Worm (Caenorhabditis elegans): ENCODE results near the gene C55A6.3.
A peak's percentile ranks its signal among the peaks of the same experiment; 100 is the strongest.

C55A6.3 gene

ce11 chrV:11532535-11532853 lies 19.2 kb upstream of the C55A6.3 start (continued):
- peak; percentile 52 for TF ChIP-seq ama-1 (optimal IDR thresholded peaks at IDR 0.05)
- no peak for TF ChIP-seq ama-1 (GFP tag; optimal IDR thresholded peaks at IDR 0.05)
- TF ChIP-seq Y53G8AR.9 (GFP tag; conservative IDR thresholded peaks at IDR 0.05), result 0 out of 2 replicates have a peak, but pooled peaks have one; percentile 2
- TF ChIP-seq nhr-80 (tag; optimal IDR thresholded peaks at IDR 0.05), result peak; percentile 49
- TF ChIP-seq cebp-1 (GFP tag; IDR thresholded peaks at IDR 0.05), result no peak
- peak; percentile 22 for TF ChIP-seq cebp-1 (tag; optimal IDR thresholded peaks at IDR 0.05)
- no peak for TF ChIP-seq T07F8.4 (tag; optimal IDR thresholded peaks at IDR 0.05)
- peak; percentile 23 for TF ChIP-seq attf-5 (GFP tag; optimal IDR thresholded peaks at IDR 0.05)

ce11 chrV:11531831-11532534 lies 18.7 kb upstream of the C55A6.3 start:
- TF ChIP-seq ets-4 (GFP tag; optimal IDR thresholded peaks at IDR 0.05) (peak; percentile 28), F22D6.2 (tag; optimal IDR thresholded peaks at IDR 0.05) (peak; percentile 85), tlf-1 (GFP tag; optimal IDR thresholded peaks at IDR 0.05) (peak; percentile 42), somi-1 (GFP tag; optimal IDR thresholded peaks at IDR 0.05) (peak; percentile 88), F23B12.7 (tag; optimal IDR thresholded peaks at IDR 0.05; ENCODE audit: insufficient read depth) (peak; percentile 7), atf-7 (tag; optimal IDR thresholded peaks at IDR 0.05) (peak; percentile 81), pbrm-1 (GFP tag; IDR thresholded peaks at IDR 0.05) (0 out of 2 replicates have a peak, but pooled peaks have one; percentile 50), dox-1 (GFP tag; IDR thresholded peaks at IDR 0.05) (peak; percentile 52; the same call in 1 of the 2 replicates), ztf-6 (GFP tag; IDR thresholded peaks at IDR 0.05) (peak; percentile 64; the same call in 1 of the 2 replicates), zim-3 (tag; optimal IDR thresholded peaks at IDR 0.05) (peak; percentile 16), bed-2 (GFP tag; IDR thresholded peaks at IDR 0.05) (no peak), egl-44 (GFP tag; IDR thresholded peaks at IDR 0.05) (0 out of 2 replicates have a peak, but pooled peaks have one; percentile 57), snpc-4 (GFP tag; optimal IDR thresholded peaks at IDR 0.05) (no peak), snpc-4 (tag; optimal IDR thresholded peaks at IDR 0.05) (peak in 3 of 4 experiments; percentile 10 to 58 (median 54)), lin-35 (GFP tag; optimal IDR thresholded peaks at IDR 0.05) (peak in 1 of 3 experiments; percentile 1), C06A6.2 (GFP tag; conservative IDR thresholded peaks at IDR 0.05) (0 out of 2 replicates have a peak, but pooled peaks have one; percentile 52), K12H6.12 (tag; optimal IDR thresholded peaks at IDR 0.05) (peak; percentile 76), repo-1 (tag; optimal IDR thresholded peaks at IDR 0.05) (peak; percentile 59), lin-40 (tag; optimal IDR thresholded peaks at IDR 0.05) (peak; percentile 78), mes-4 (tag; optimal IDR thresholded peaks at IDR 0.05) (no peak), snpc-1.1 (tag; optimal IDR thresholded peaks at IDR 0.05; ENCODE audit: insufficient read depth) (no peak), ZK185.1 (tag; optimal IDR thresholded peaks at IDR 0.05; ENCODE audit: poor library complexity, severe bottlenecking) (peak; percentile 40), B0261.1 (tag; optimal IDR thresholded peaks at IDR 0.05) (no peak), dpl-1 (GFP tag; optimal IDR thresholded peaks at IDR 0.05) (no peak), Y56A3A.18 (GFP tag; IDR thresholded peaks at IDR 0.05) (0 out of 2 replicates have a peak, but pooled peaks have one; percentile 39), bed-1 (GFP tag; IDR thresholded peaks at IDR 0.05) (no peak), ceh-27 (GFP tag; optimal IDR thresholded peaks at IDR 0.05) (peak; percentile 32), Y67H2A.10 (GFP tag; conservative IDR thresholded peaks at IDR 0.05) (0 out of 2 replicates have a peak, but pooled peaks have one; percentile 38), mel-28 (tag; optimal IDR thresholded peaks at IDR 0.05; ENCODE audit: borderline replicate concordance) (no peak), let-607 (tag; optimal IDR thresholded peaks at IDR 0.05) (peak in 1 of 2 experiments; percentile 64), let-526 (GFP tag; IDR thresholded peaks at IDR 0.05) (peak; percentile 26; the same call in 1 of the 2 replicates), tbp1 (GFP tag; optimal IDR thresholded peaks at IDR 0.05) (peak; percentile 22), ztf-26 (tag; optimal IDR thresholded peaks at IDR 0.05) (peak; percentile 70), B0336.3 (GFP tag; IDR thresholded peaks at IDR 0.05) (peak; percentile 78), madf-8 (GFP tag; conservative IDR thresholded peaks at IDR 0.05) (no peak), unc-130 (GFP tag; optimal IDR thresholded peaks at IDR 0.05) (no peak), C17E4.6 (GFP tag; IDR thresholded peaks at IDR 0.05) (no peak), ekl-4 (GFP tag; IDR thresholded peaks at IDR 0.05) (no peak; the same call in 1 of the 2 replicates), Y53G8AR.9 (GFP tag; conservative IDR thresholded peaks at IDR 0.05) (0 out of 2 replicates have a peak, but pooled peaks have one; percentile 10)
